Worm (Caenorhabditis elegans) whole organism, L4 larva: Measurements from ENCODE around the gene gro-1.

Experiments used
- F10B5.3 ChIP-seq: sonication (generic microtip); optimal IDR thresholded peaks from 2 replicates; lab custom pipeline; 2016; ENCODE audit warnings: mild to moderate bottlenecking, missing genetic modification characterization, missing compliant biosample characterization
- F26F4.8 ChIP-seq: fragments of 200-800 bp; sonication (Bioruptor generic); conservative IDR thresholded peaks from 2 replicates; pipeline ENCODE4 v1.3.6; 2022; ENCODE audit warnings: missing genetic modification characterization, missing compliant biosample characterization
- F37D6.2 ChIP-seq: sonication (generic microtip); optimal IDR thresholded peaks from 2 replicates; lab custom pipeline; 2016; ENCODE audit warnings: mild to moderate bottlenecking, missing genetic modification characterization, missing compliant biosample characterization
- R02D3.7 ChIP-seq: fragments of 150-350 bp; sonication (generic microtip); optimal IDR thresholded peaks from 3 replicates; lab custom pipeline; 2014; ENCODE audit warnings: missing biosample characterization, missing genetic modification characterization
- T20F7.1 ChIP-seq: fragments of 200-800 bp; sonication (Bioruptor generic); optimal IDR thresholded peaks from 2 replicates; lab custom pipeline; 2018; ENCODE audit warnings: mild to moderate bottlenecking, missing genetic modification characterization, missing compliant biosample characterization
- T26A8.4 ChIP-seq: fragments of 200-800 bp; sonication (Bioruptor generic); IDR thresholded peaks from 2 replicates; pipeline ENCODE4 v1.3.6; 2022; ENCODE audit warnings: missing genetic modification characterization, missing compliant biosample characterization
- Y105C5A.15 ChIP-seq: fragments of 200-800 bp; sonication (Bioruptor generic); IDR thresholded peaks from 2 replicates; pipeline ENCODE4 v1.3.6; 2022; ENCODE audit warnings: missing genetic modification characterization, missing compliant biosample characterization
- Y48G9A.11 ChIP-seq: fragments of 200-800 bp; sonication (Bioruptor generic); IDR thresholded peaks from 2 replicates; pipeline ENCODE4 v1.3.6; 2022; ENCODE audit warnings: missing genetic modification reagents, missing genetic modification characterization, missing compliant biosample characterization
- aha-1 ChIP-seq: fragments of 150-350 bp; peaks from one replicate; lab custom pipeline; 2014; ENCODE audit warnings: missing biosample characterization, missing genetic modification characterization
- aly-2 ChIP-seq: sonication (generic microtip); optimal IDR thresholded peaks from 2 replicates; lab custom pipeline; 2018; ENCODE audit warnings: missing biosample characterization, missing genetic modification characterization
- ama-1 ChIP-seq: fragments of 150-350 bp; optimal IDR thresholded peaks from 2 replicates; lab custom pipeline; 2014; ENCODE audit warnings: inconsistent platforms, mixed read lengths
- arid-1 ChIP-seq: fragments of 200-800 bp; sonication (Bioruptor generic); conservative IDR thresholded peaks from 2 replicates; pipeline ENCODE4 v1.3.6; 2022; ENCODE audit warnings: missing genetic modification reagents, missing genetic modification characterization, missing compliant biosample characterization
- ceh-62 ChIP-seq: sonication (generic microtip); optimal IDR thresholded peaks from 2 replicates; lab custom pipeline; 2017; ENCODE audit warnings: missing biosample characterization, missing genetic modification characterization
- ctbp-1 ChIP-seq: fragments of 200-800 bp; sonication (Bioruptor generic); IDR thresholded peaks from 2 replicates; pipeline ENCODE4 v1.3.6; 2022; ENCODE audit warnings: missing genetic modification reagents, missing genetic modification characterization, missing compliant biosample characterization
- dmd-6 ChIP-seq: fragments of 200-800 bp; sonication (Bioruptor generic); IDR thresholded peaks from 2 replicates; pipeline ENCODE4 v1.3.6; 2022; ENCODE audit warnings: missing genetic modification reagents, missing genetic modification characterization, missing compliant biosample characterization
- duxl-1 ChIP-seq: sonication (generic microtip); optimal IDR thresholded peaks from 2 replicates; lab custom pipeline; 2016; ENCODE audit warnings: mild to moderate bottlenecking, missing genetic modification characterization, moderate library complexity, missing compliant biosample characterization; ENCODE audit not compliant: poor library complexity
- fos-1 ChIP-seq: fragments of 150-350 bp; optimal IDR thresholded peaks from 2 replicates; lab custom pipeline; 2014; ENCODE audit warnings: missing biosample characterization, missing genetic modification characterization
- hlh-30 ChIP-seq: sonication (generic microtip); optimal IDR thresholded peaks from 2 replicates; lab custom pipeline; 2017; ENCODE audit warnings: antibody characterized with exemption, mild to moderate bottlenecking, missing genetic modification characterization, missing compliant biosample characterization; ENCODE audit not compliant: insufficient read depth
- jun-1 ChIP-seq: fragments of 150-350 bp; optimal IDR thresholded peaks from 2 replicates; lab custom pipeline; 2014; ENCODE audit warnings: missing biosample characterization, missing genetic modification reagents, missing genetic modification characterization
- lim-7 ChIP-seq: fragments of 200-800 bp; sonication (Bioruptor generic); IDR thresholded peaks from 2 replicates; pipeline ENCODE4 v1.3.6; 2022; ENCODE audit warnings: missing genetic modification characterization, missing compliant biosample characterization
- lin-38 ChIP-seq: fragments of 200-800 bp; sonication (Bioruptor generic); IDR thresholded peaks from 2 replicates; pipeline ENCODE4 v1.3.6; 2022; ENCODE audit warnings: missing genetic modification reagents, missing genetic modification characterization, missing compliant biosample characterization
- lir-3 ChIP-seq: sonication (generic microtip); optimal IDR thresholded peaks from 2 replicates; lab custom pipeline; 2016; ENCODE audit warnings: mild to moderate bottlenecking, missing genetic modification characterization, missing compliant biosample characterization
- madf-9 ChIP-seq: fragments of 200-800 bp; sonication (Bioruptor generic); conservative IDR thresholded peaks from 2 replicates; pipeline ENCODE4 v1.3.6; 2022; ENCODE audit warnings: missing genetic modification reagents, missing genetic modification characterization, missing compliant biosample characterization
- mdl-1 ChIP-seq, 2 experiments: fragments of 150-350 bp in 1 of 2; sonication (generic microtip) in 1 of 2; optimal IDR thresholded peaks; 2 replicates each; lab custom pipeline; 2014 to 2017; ENCODE audit warnings: missing biosample characterization in 2 of 2, missing genetic modification characterization in 2 of 2
- mxl-2 ChIP-seq: fragments of 200-800 bp; sonication (Bioruptor generic); conservative IDR thresholded peaks from 2 replicates; pipeline ENCODE4 v1.3.6; 2022; ENCODE audit warnings: missing genetic modification reagents, missing genetic modification characterization, missing compliant biosample characterization
- mxl-3 ChIP-seq: fragments of 200-800 bp; sonication (Bioruptor generic); optimal IDR thresholded peaks from 2 replicates; lab custom pipeline; 2018; ENCODE audit warnings: mild to moderate bottlenecking, missing genetic modification characterization, missing compliant biosample characterization
- nhr-11 ChIP-seq: fragments of 150-350 bp; optimal IDR thresholded peaks from 2 replicates; lab custom pipeline; 2014; ENCODE audit warnings: missing biosample characterization, missing genetic modification characterization
- nhr-111 ChIP-seq: fragments of 200-800 bp; sonication (Bioruptor generic); optimal IDR thresholded peaks from 2 replicates; lab custom pipeline; 2018; ENCODE audit warnings: mild to moderate bottlenecking, missing genetic modification characterization, missing compliant biosample characterization
- nhr-28 ChIP-seq: fragments of 150-350 bp; optimal IDR thresholded peaks from 2 replicates; lab custom pipeline; 2014; ENCODE audit warnings: missing biosample characterization, missing genetic modification characterization
- nhr-48 ChIP-seq: sonication (generic microtip); optimal IDR thresholded peaks from 2 replicates; lab custom pipeline; 2016; ENCODE audit warnings: mild to moderate bottlenecking, missing genetic modification characterization, missing compliant biosample characterization
- pha-4 ChIP-seq, 2 experiments: fragments of 150-350 bp in 1 of 2; fragments of 200-800 bp in 1 of 2; sonication (Bioruptor generic) in 1 of 2; IDR thresholded peaks in 1 of 2; optimal IDR thresholded peaks in 1 of 2; 2 replicates each; pipeline versions ENCODE4 v1.3.6 to Lab custom; 2014 to 2022; ENCODE audit warnings: missing genetic modification characterization in 2 of 2, missing genetic modification reagents in 2 of 2, missing biosample characterization in 1 of 2, missing compliant biosample characterization in 1 of 2
- php-3 ChIP-seq: fragments of 200-800 bp; sonication (Bioruptor generic); IDR thresholded peaks from 2 replicates; pipeline ENCODE4 v1.3.6; 2022; ENCODE audit warnings: missing genetic modification reagents, missing genetic modification characterization, missing compliant biosample characterization
- saeg-2 ChIP-seq: fragments of 200-800 bp; sonication (Bioruptor generic); IDR thresholded peaks from 2 replicates; pipeline ENCODE4 v1.3.6; 2022; ENCODE audit warnings: missing genetic modification reagents, missing genetic modification characterization, missing compliant biosample characterization
- skn-1 ChIP-seq: fragments of 150-350 bp; optimal IDR thresholded peaks from 2 replicates; lab custom pipeline; 2014; ENCODE audit warnings: missing biosample characterization, missing genetic modification characterization
- snpc-1.2 ChIP-seq: fragments of 200-800 bp; sonication (Bioruptor generic); IDR thresholded peaks from 2 replicates; pipeline ENCODE4 v1.3.6; 2022; ENCODE audit warnings: missing genetic modification reagents, missing genetic modification characterization, missing compliant biosample characterization
- tag-97 ChIP-seq: fragments of 200-800 bp; sonication (Bioruptor generic); IDR thresholded peaks from 2 replicates; pipeline ENCODE4 v1.3.6; 2022; ENCODE audit warnings: missing genetic modification characterization, missing compliant biosample characterization
- unc-62 ChIP-seq, 3 experiments: fragments of 150-350 bp in 1 of 3; sonication (generic microtip); optimal IDR thresholded peaks in 2 of 3; peaks in 1 of 3; 1 replicate in 1 of 3; 2 replicates in 2 of 3; lab custom pipeline; 2014 to 2017; ENCODE audit warnings: missing biosample characterization in 3 of 3, missing genetic modification characterization in 3 of 3, missing genetic modification reagents in 3 of 3, missing genotype in 1 of 3
- vab-7 ChIP-seq: fragments of 200-800 bp; sonication (Bioruptor generic); IDR thresholded peaks from 2 replicates; pipeline ENCODE4 v1.3.6; 2022; ENCODE audit warnings: missing genetic modification reagents, missing genetic modification characterization, missing compliant biosample characterization
- zfp-2 ChIP-seq: sonication (generic microtip); optimal IDR thresholded peaks from 2 replicates; lab custom pipeline; 2016; ENCODE audit warnings: mild to moderate bottlenecking, missing genetic modification characterization, missing compliant biosample characterization
- ztf-7 ChIP-seq: fragments of 150-350 bp; optimal IDR thresholded peaks from 2 replicates; lab custom pipeline; 2014; ENCODE audit warnings: missing biosample characterization, missing genetic modification characterization

Gene gro-1

DNA sequence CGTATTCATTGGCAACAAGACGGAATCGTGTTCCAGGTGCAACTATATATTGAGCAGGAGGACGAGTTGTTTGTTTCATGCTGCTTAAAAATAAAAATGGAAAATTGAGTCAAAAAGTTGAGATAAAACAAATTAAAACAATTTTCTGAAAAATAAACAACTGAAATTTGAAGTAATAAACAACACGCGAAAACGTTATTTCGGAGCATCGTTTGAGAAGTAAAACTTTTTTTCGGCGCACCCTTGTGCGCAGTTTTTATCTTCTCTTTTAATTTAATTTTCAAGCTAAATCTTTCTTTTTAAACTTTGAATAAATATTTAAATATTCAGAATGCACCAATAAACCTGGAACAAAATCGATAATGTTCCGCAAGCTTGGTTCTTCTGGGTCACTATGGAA is 10.8 kb upstream of the gro-1 start, which contains the start of the genes sumv-1 and gop-1:
sumv-1 (minus strand) TSS at position 80 of the 400 bp plus-strand sequence.
gop-1 (plus strand) TSS at position 331 of the 400 bp plus-strand sequence.
- no peak for TF ChIP-seq T26A8.4 (GFP tag; lab: Robert Waterston, UW)
- no peak for TF ChIP-seq ceh-62 (tag; lab: Kevin White, UChicago)
- peak; percentile 88 for TF ChIP-seq T20F7.1 (GFP tag; lab: Kevin White, UChicago)

DNA sequence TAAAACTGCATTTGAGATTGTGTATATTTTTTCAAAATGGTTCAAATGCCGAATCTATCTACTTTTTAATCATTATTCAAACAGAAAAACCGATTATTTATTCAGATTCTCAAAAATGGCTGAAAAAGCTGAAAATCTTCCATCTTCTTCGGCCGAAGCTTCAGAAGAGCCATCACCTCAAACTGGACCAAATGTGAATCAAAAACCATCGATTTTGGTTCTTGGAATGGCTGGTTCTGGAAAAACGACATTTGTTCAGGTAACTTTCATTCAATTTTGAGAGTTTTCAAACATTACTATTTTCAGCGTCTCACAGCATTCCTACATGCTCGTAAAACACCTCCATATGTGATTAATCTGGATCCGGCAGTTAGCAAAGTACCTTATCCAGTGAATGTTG is 6.0 kb upstream of the gro-1 start, which contains the start of gene gop-2:
gop-2 (plus strand) TSS at position 106 of the 400 bp plus-strand sequence.
- TF ChIP-seq snpc-1.2 (GFP tag; lab: Robert Waterston, UW) (no peak), unc-62 (GFP tag; optimal IDR thresholded peaks at IDR 0.05 in 1 of 2; lab: Kevin White, UChicago) (peak in 1 of 2 experiments; percentile 92), unc-62 (tag; optimal IDR thresholded peaks at IDR 0.05; lab: Kevin White, UChicago) (no peak), dmd-6 (GFP tag; lab: Robert Waterston, UW) (no peak), Y105C5A.15 (no peak), mxl-2 (GFP tag; lab: Robert Waterston, UW) (no peak), ama-1 (lab: Kevin White, UChicago) (peak; percentile 24)

- TF ChIP-seq lim-7 (GFP tag; lab: Robert Waterston, UW) = no peak
- TF ChIP-seq F37D6.2 (tag; lab: Kevin White, UChicago) = no peak
- TF ChIP-seq fos-1 (tag; lab: Kevin White, UChicago) = no peak
- TF ChIP-seq mdl-1 (tag; optimal IDR thresholded peaks at IDR 0.05; lab: Kevin White, UChicago) = no peak
- no peak for TF ChIP-seq nhr-11 (tag; lab: Kevin White, UChicago)
- no peak for TF ChIP-seq R02D3.7 (tag; lab: Kevin White, UChicago)
- no peak for TF ChIP-seq tag-97 (GFP tag; lab: Robert Waterston, UW)
- TF ChIP-seq nhr-111 (GFP tag; lab: Kevin White, UChicago) = no peak
- no peak for TF ChIP-seq pha-4 (GFP tag; IDR thresholded peaks at IDR 0.05; lab: Robert Waterston, UW)
- TF ChIP-seq pha-4 (tag; optimal IDR thresholded peaks at IDR 0.05; lab: Kevin White, UChicago) = no peak
- TF ChIP-seq skn-1 (tag; lab: Kevin White, UChicago) = no peak
- no peak for TF ChIP-seq arid-1 (GFP tag; lab: Robert Waterston, UW)
- no peak for TF ChIP-seq nhr-28 (tag; lab: Kevin White, UChicago)
- TF ChIP-seq F26F4.8 = no peak
- no peak for TF ChIP-seq ctbp-1
Observed at ce11 chrIII:5260394-5260793, 4.5 kb upstream of the gro-1 start, which contains the start of gene gop-3. Gene gop-3 (plus strand): TSS chrIII:5260694.

DNA sequence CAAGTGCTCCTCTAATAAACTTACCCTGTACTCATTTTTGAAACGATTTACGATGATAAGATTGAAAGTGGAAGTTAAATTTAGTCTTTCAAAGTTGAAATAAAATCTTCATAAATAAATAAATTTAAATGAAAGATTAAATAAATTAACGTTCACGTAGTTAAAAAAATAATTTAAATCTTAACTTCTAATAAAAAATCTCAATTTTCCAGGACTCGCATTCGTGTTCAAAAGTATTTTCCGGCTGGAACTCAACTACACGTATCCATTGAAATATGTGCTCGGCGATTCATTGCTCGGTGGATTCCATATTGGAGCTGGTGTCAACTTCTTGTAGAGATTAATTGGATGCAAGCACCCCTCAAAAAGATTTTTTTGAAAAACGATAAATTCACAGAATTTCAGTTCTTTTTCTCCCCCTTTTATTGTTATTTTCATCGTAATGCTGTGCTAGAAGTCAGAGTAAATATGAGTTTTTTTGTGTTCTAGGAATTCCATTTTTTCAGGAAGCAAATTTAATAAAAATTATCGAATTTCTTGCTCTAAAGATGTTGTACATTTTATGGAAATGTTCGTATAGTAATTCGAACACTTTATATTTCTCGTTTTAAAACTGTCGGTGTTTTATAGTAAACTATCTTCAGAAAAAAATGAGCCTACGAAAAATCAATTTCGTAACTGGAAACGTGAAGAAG is 1.5 kb upstream of the gro-1 start, which contains the start of the genes C34E10.9 and hap-1:
C34E10.9 (minus strand) TSS at position 101 of the 695 bp plus-strand sequence.
hap-1 (plus strand) TSS at position 645 of the 695 bp plus-strand sequence.
- TF ChIP-seq aly-2 (tag; lab: Kevin White, UChicago) (no peak), lin-38 (no peak), T20F7.1 (GFP tag; lab: Kevin White, UChicago) (no peak), jun-1 (tag; lab: Kevin White, UChicago) (no peak), duxl-1 (tag; lab: Kevin White, UChicago) (no peak), nhr-48 (no peak), ceh-62 (tag; lab: Kevin White, UChicago) (no peak), hlh-30 (tag; lab: Kevin White, UChicago) (no peak)

- TF ChIP-seq unc-62 (GFP tag; optimal IDR thresholded peaks at IDR 0.05 in 1 of 2; lab: Kevin White, UChicago) (peak in 1 of 2 experiments; percentile 86), unc-62 (tag; optimal IDR thresholded peaks at IDR 0.05; lab: Kevin White, UChicago) (no peak), saeg-2 (GFP tag; lab: Robert Waterston, UW) (no peak), madf-9 (GFP tag; lab: Robert Waterston, UW) (no peak), R02D3.7 (tag; lab: Kevin White, UChicago) (no peak), zfp-2 (tag; lab: Kevin White, UChicago) (no peak), nhr-11 (tag; lab: Kevin White, UChicago) (no peak), ztf-7 (tag; lab: Kevin White, UChicago) (no peak), vab-7 (no peak), aha-1 (no peak), php-3 (GFP tag; lab: Robert Waterston, UW) (0 out of 2 replicates have a peak, but pooled peaks have one; percentile 44), lir-3 (no peak), F10B5.3 (tag; lab: Kevin White, UChicago) (no peak), mxl-3 (GFP tag; lab: Kevin White, UChicago) (no peak), fos-1 (tag; lab: Kevin White, UChicago) (no peak), Y48G9A.11 (GFP tag; lab: Robert Waterston, UW) (no peak)
Observed at ce11 chrIII:5267217-5267906, 2.4 kb downstream of the gro-1 start, which contains the start of gene ZC395.5. Gene ZC395.5 (plus strand): TSS chrIII:5267848.
